Fruit fly (Drosophila melanogaster): Measurements from ENCODE around the gene CG14130.
A peak's percentile ranks its signal among the peaks of the same experiment; 100 is the strongest.

Gene CG14130

dm6 chr3L:11825560-11826153 is 10.4 kb downstream of the CG14130 start, which contains the start of gene CG32095 (continued):
- TF ChIP-seq row (GFP tag; IDR thresholded peaks at IDR 0.05): peak; percentile 13; the same call in 1 of the 3 replicates
- TF ChIP-seq CG11247 (GFP tag; IDR thresholded peaks at IDR 0.05): no peak
- TF ChIP-seq Eip74EF (GFP tag; optimal IDR thresholded peaks at IDR 0.05): no peak
- TF ChIP-seq hbn (GFP tag; IDR thresholded peaks at IDR 0.05; ENCODE audit: partially characterized antibody): peak; percentile 74
- TF ChIP-seq az2 (GFP tag; optimal IDR thresholded peaks at IDR 0.05): no peak
- no peak for TF ChIP-seq tll (GFP tag; optimal IDR thresholded peaks at IDR 0.05)

dm6 chr3L:11828730-11829129 is 13.5 kb downstream of the CG14130 start, which contains the start of gene CG7264:
Gene CG7264, plus strand, starts transcription at chr3L:11829030.
- no peak for TF ChIP-seq Hsf (GFP tag; optimal IDR thresholded peaks at IDR 0.05)
- no peak for TF ChIP-seq Sry-δ (GFP tag; optimal IDR thresholded peaks at IDR 0.05)
- no peak for TF ChIP-seq CG9437 (GFP tag; optimal IDR thresholded peaks at IDR 0.05)
- TF ChIP-seq z (GFP tag; IDR thresholded peaks at IDR 0.05): no peak
- TF ChIP-seq CG4404 (GFP tag; IDR thresholded peaks at IDR 0.05): no peak
- TF ChIP-seq kah (GFP tag; optimal IDR thresholded peaks at IDR 0.05): no peak
- no peak for TF ChIP-seq D19B (GFP tag; optimal IDR thresholded peaks at IDR 0.05)
- no peak for TF ChIP-seq CG11695 (GFP tag; IDR thresholded peaks at IDR 0.05)
- TF ChIP-seq CG31388 (GFP tag; optimal IDR thresholded peaks at IDR 0.05): no peak
- no peak for TF ChIP-seq inv (GFP tag; IDR thresholded peaks at IDR 0.05; ENCODE audit: partially characterized antibody)
- no peak for TF ChIP-seq dm (GFP tag; optimal IDR thresholded peaks at IDR 0.05)
- TF ChIP-seq ranshi (GFP tag; IDR thresholded peaks at IDR 0.05): no peak
- TF ChIP-seq CG4730 (GFP tag; IDR thresholded peaks at IDR 0.05): no peak
- TF ChIP-seq CG17359 (tag; optimal IDR thresholded peaks at IDR 0.05): no peak
- TF ChIP-seq ERR (GFP tag; optimal IDR thresholded peaks at IDR 0.05): no peak
- no peak for TF ChIP-seq run (tag; optimal IDR thresholded peaks at IDR 0.05)

dm6 chr3L:11831199-11831598 is 16.0 kb downstream of the CG14130 start:
- TF ChIP-seq nerfin-1 (tag; optimal IDR thresholded peaks at IDR 0.05): peak; percentile 15
- TF ChIP-seq twi (tag; optimal IDR thresholded peaks at IDR 0.05): peak; percentile 85
- TF ChIP-seq Med (GFP tag): peak; percentile 6
- TF ChIP-seq CG4360 (GFP tag; IDR thresholded peaks at IDR 0.05): peak; percentile 57
- peak; percentile 69; the same call in 2 of the 3 replicates for TF ChIP-seq CG2199 (GFP tag; IDR thresholded peaks at IDR 0.05)
- TF ChIP-seq corto (GFP tag; optimal IDR thresholded peaks at IDR 0.05): no peak
- peak; percentile 58 for TF ChIP-seq pros (GFP tag; optimal IDR thresholded peaks at IDR 0.05)
- TF ChIP-seq tll (GFP tag; optimal IDR thresholded peaks at IDR 0.05): peak in 1 of 2 experiments; percentile 71
- no peak for TF ChIP-seq ara (GFP tag; IDR thresholded peaks at IDR 0.05)

dm6 chr3L:11832360-11833295 is 17.4 kb downstream of the CG14130 start:
- peak; percentile 19 for TF ChIP-seq sens (GFP tag)
- peak; percentile 73 for TF ChIP-seq Med (GFP tag)
- TF ChIP-seq ranshi (GFP tag; IDR thresholded peaks at IDR 0.05): 0 out of 2 replicates have a peak, but pooled peaks have one; percentile 22
- TF ChIP-seq ac (GFP tag; optimal IDR thresholded peaks at IDR 0.05): peak; percentile 12
- TF ChIP-seq crol (GFP tag; IDR thresholded peaks at IDR 0.05): peak; percentile 71; the same call in 1 of the 2 replicates
- TF ChIP-seq CG3163 (GFP tag; optimal IDR thresholded peaks at IDR 0.05): peak; percentile 57
- peak; percentile 32; the same call in 1 of the 2 replicates for TF ChIP-seq ttk (GFP tag; IDR thresholded peaks at IDR 0.05)
- TF ChIP-seq cad (GFP tag; optimal IDR thresholded peaks at IDR 0.05): peak; percentile 71
- peak; percentile 87 for TF ChIP-seq nerfin-1 (tag; optimal IDR thresholded peaks at IDR 0.05)
- TF ChIP-seq CG15696 (tag; optimal IDR thresholded peaks at IDR 0.05): no peak
- TF ChIP-seq CG1602 (GFP tag; optimal IDR thresholded peaks at IDR 0.05): no peak
- TF ChIP-seq run (tag; optimal IDR thresholded peaks at IDR 0.05): no peak
- TF ChIP-seq ewg (GFP tag; optimal IDR thresholded peaks at IDR 0.05): peak; percentile 71
- no peak for TF ChIP-seq CG6765 (GFP tag; optimal IDR thresholded peaks at IDR 0.05)
- TF ChIP-seq chm (GFP tag; IDR thresholded peaks at IDR 0.05): peak; percentile 36; the same call in 1 of the 2 replicates
- peak; percentile 64; the same call in 2 of the 3 replicates for TF ChIP-seq Aef1 (GFP tag; IDR thresholded peaks at IDR 0.05)
- peak; percentile 1 for TF ChIP-seq Dp (GFP tag; optimal IDR thresholded peaks at IDR 0.05)
- TF ChIP-seq cg (GFP tag; optimal IDR thresholded peaks at IDR 0.05): peak; percentile 79

All from whole organism, embryonic.